Fruit fly (Drosophila melanogaster): ENCODE data around the gene Aps.

dm6 chr3L:10845758-10846157 is 53.2 kb downstream of the Aps start:
- TF ChIP-seq vri (GFP tag; optimal IDR thresholded peaks at IDR 0.05) (no peak), fd85E (GFP tag; optimal IDR thresholded peaks at IDR 0.05) (no peak), Ets21C (GFP tag; optimal IDR thresholded peaks at IDR 0.05) (no peak), pdm3 (GFP tag; optimal IDR thresholded peaks at IDR 0.05) (no peak), eg (GFP tag; IDR thresholded peaks at IDR 0.05) (no peak), Hr39 (GFP tag; optimal IDR thresholded peaks at IDR 0.05) (no peak), OdsH (GFP tag; optimal IDR thresholded peaks at IDR 0.05) (no peak), CG4318 (GFP tag; optimal IDR thresholded peaks at IDR 0.05) (no peak), CG1621 (tag; optimal IDR thresholded peaks at IDR 0.05) (no peak), fkh (GFP tag; optimal IDR thresholded peaks at IDR 0.05) (peak; percentile 82)

Measured in whole organism, prepupa.